Fruit fly (Drosophila melanogaster): ENCODE measurements around the gene Mrp4.
A peak's percentile ranks its signal among the peaks of the same experiment; 100 is the strongest.

The Mrp4 gene

dm6 chr3R:11595523-11595922 lies 26.5 kb downstream of the Mrp4 start (continued):
- peak; percentile 42; the same call in 1 of the 3 replicates for TF ChIP-seq dysf (GFP tag; IDR thresholded peaks at IDR 0.05)
- 0 out of 2 replicates have a peak, but pooled peaks have one; percentile 8 for TF ChIP-seq Rfx (GFP tag; IDR thresholded peaks at IDR 0.05)
- no peak for TF ChIP-seq gce (GFP tag; IDR thresholded peaks at IDR 0.05)
- no peak for TF ChIP-seq Dp (GFP tag; optimal IDR thresholded peaks at IDR 0.05)
- no peak for TF ChIP-seq Sry-β (GFP tag; optimal IDR thresholded peaks at IDR 0.05)
- TF ChIP-seq lov (optimal IDR thresholded peaks at IDR 0.05) = no peak
- no peak for TF ChIP-seq lov (GFP tag; IDR thresholded peaks at IDR 0.05)
- TF ChIP-seq CG4617 (GFP tag; optimal IDR thresholded peaks at IDR 0.05; ENCODE audit: borderline replicate concordance) = no peak
- TF ChIP-seq CG12769 (tag; optimal IDR thresholded peaks at IDR 0.05) = no peak
- TF ChIP-seq Sox102F (GFP tag; optimal IDR thresholded peaks at IDR 0.05) = no peak
- TF ChIP-seq CG15696 (tag; optimal IDR thresholded peaks at IDR 0.05) = no peak
- TF ChIP-seq repo (GFP tag; optimal IDR thresholded peaks at IDR 0.05) = no peak
- TF ChIP-seq sens-2 (GFP tag; IDR thresholded peaks at IDR 0.05) = no peak
- TF ChIP-seq CG12744 (GFP tag; optimal IDR thresholded peaks at IDR 0.05) = no peak
- TF ChIP-seq hb (GFP tag; IDR thresholded peaks at IDR 0.05; ENCODE audit: partially characterized antibody) = no peak
- TF ChIP-seq Ets65A (GFP tag) = no peak
- TF ChIP-seq CG4282 (GFP tag; optimal IDR thresholded peaks at IDR 0.05) = no peak
- TF ChIP-seq CG17328 (GFP tag; IDR thresholded peaks at IDR 0.05) = peak; percentile 20; the same call in 1 of the 2 replicates
- no peak for TF ChIP-seq Mrtf (GFP tag; IDR thresholded peaks at IDR 0.05)
- 0 out of 2 replicates have a peak, but pooled peaks have one; percentile 23 for TF ChIP-seq HLH3B (GFP tag; IDR thresholded peaks at IDR 0.05)
- TF ChIP-seq ewg (GFP tag; optimal IDR thresholded peaks at IDR 0.05) = no peak
- TF ChIP-seq CG30431 (GFP tag; optimal IDR thresholded peaks at IDR 0.05) = peak; percentile 5
- TF ChIP-seq CG9876 (GFP tag; optimal IDR thresholded peaks at IDR 0.05) = no peak
- peak; percentile 21 for TF ChIP-seq Antp (GFP tag; optimal IDR thresholded peaks at IDR 0.05)
- no peak for TF ChIP-seq ttk (GFP tag; IDR thresholded peaks at IDR 0.05)
- no peak for TF ChIP-seq Dek (tag; optimal IDR thresholded peaks at IDR 0.05)
- peak; percentile 14 for TF ChIP-seq phol (tag; optimal IDR thresholded peaks at IDR 0.05)
- no peak for TF ChIP-seq disco-r (GFP tag; optimal IDR thresholded peaks at IDR 0.05)
- no peak for TF ChIP-seq CG7839 (tag; optimal IDR thresholded peaks at IDR 0.05)
- TF ChIP-seq CG10979 (tag; optimal IDR thresholded peaks at IDR 0.05) = peak; percentile 1
- TF ChIP-seq odd (GFP tag; optimal IDR thresholded peaks at IDR 0.05) = no peak
- no peak for TF ChIP-seq CG31441 (GFP tag; IDR thresholded peaks at IDR 0.05)
- peak; percentile 5 for TF ChIP-seq pnt (GFP tag; optimal IDR thresholded peaks at IDR 0.05)
- no peak for TF ChIP-seq Hr39 (optimal IDR thresholded peaks at IDR 0.05)
- TF ChIP-seq E2f1 (GFP tag; IDR thresholded peaks at IDR 0.05) = no peak
- TF ChIP-seq CG8478 (optimal IDR thresholded peaks at IDR 0.05) = no peak
- peak; percentile 30 for TF ChIP-seq CG1603 (tag; optimal IDR thresholded peaks at IDR 0.05)
- TF ChIP-seq CG17568 (GFP tag; optimal IDR thresholded peaks at IDR 0.05) = no peak
- TF ChIP-seq CG12236 (GFP tag; optimal IDR thresholded peaks at IDR 0.05) = no peak
- TF ChIP-seq sr (GFP tag; IDR thresholded peaks at IDR 0.05) = no peak
- no peak for TF ChIP-seq ato (GFP tag; IDR thresholded peaks at IDR 0.05; ENCODE audit: partially characterized antibody)
- no peak for TF ChIP-seq Xrp1 (GFP tag; IDR thresholded peaks at IDR 0.05)
- no peak for TF ChIP-seq CG3163 (GFP tag; optimal IDR thresholded peaks at IDR 0.05)
- TF ChIP-seq sens (GFP tag) = peak; percentile 32
- TF ChIP-seq tap (tag; optimal IDR thresholded peaks at IDR 0.05) = no peak
- TF ChIP-seq lilli (GFP tag; optimal IDR thresholded peaks at IDR 0.05) = no peak
- peak; percentile 21; the same call in 1 of the 2 replicates for TF ChIP-seq sisA (GFP tag; IDR thresholded peaks at IDR 0.05)
- TF ChIP-seq grau (tag; optimal IDR thresholded peaks at IDR 0.05) = no peak
- no peak for TF ChIP-seq Hmr (GFP tag; optimal IDR thresholded peaks at IDR 0.05)
- no peak for TF ChIP-seq bcd (GFP tag; optimal IDR thresholded peaks at IDR 0.05)
- TF ChIP-seq CG6689 (GFP tag; IDR thresholded peaks at IDR 0.05) = 0 out of 2 replicates have a peak, but pooled peaks have one; percentile 30
